Fruit fly (Drosophila melanogaster): ENCODE results near the gene CG34452.

DNA sequence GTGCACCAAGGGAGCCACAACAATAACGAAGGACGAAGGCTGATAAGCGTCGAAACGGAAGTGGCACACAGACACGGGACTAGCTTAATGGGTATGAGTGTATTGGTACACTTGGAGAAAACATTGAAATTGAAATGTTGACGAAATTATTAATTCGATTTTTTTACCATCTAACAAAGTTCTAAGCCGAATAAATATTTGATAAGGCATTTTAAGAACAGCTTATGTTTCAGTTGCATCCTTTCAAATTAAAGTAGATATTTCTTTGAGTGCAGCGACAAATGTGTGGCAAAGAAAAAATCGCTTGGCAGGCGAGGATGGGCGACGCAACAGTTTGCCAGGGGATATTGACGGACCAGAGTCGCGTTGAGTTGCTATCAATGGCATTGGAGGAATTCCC lies 47.7 kb downstream of the CG34452 start:
- TF ChIP-seq Blimp-1 (GFP tag; optimal IDR thresholded peaks at IDR 0.05) (no peak), Sox102F (GFP tag; optimal IDR thresholded peaks at IDR 0.05) (no peak), CG10631 (GFP tag; optimal IDR thresholded peaks at IDR 0.05) (no peak), fd85E (GFP tag; optimal IDR thresholded peaks at IDR 0.05) (no peak), Hr39 (GFP tag; optimal IDR thresholded peaks at IDR 0.05) (no peak), Gug (GFP tag; IDR thresholded peaks at IDR 0.05) (no peak)
